Fruit fly (Drosophila melanogaster) whole organism, pupa: ENCODE measurements around the gene Sas-6.

Experiments used
- CG10348 ChIP-seq: fragments of 200-800 bp; sonication (Bioruptor generic); IDR thresholded peaks from 2 replicates; pipeline ENCODE4 v1.3.6; 2022; ENCODE audit warnings: missing biosample characterization, missing genetic modification characterization
- CG12605 ChIP-seq: fragments of 200-800 bp; sonication (Bioruptor generic); IDR thresholded peaks from 2 replicates; pipeline ENCODE4 v1.3.6; 2022; ENCODE audit warnings: missing biosample characterization, missing genetic modification characterization
- CG13204 ChIP-seq: fragments of 200-800 bp; sonication (Bioruptor generic); optimal IDR thresholded peaks from 2 replicates; lab custom pipeline; 2018; ENCODE audit warnings: missing biosample characterization, mild to moderate bottlenecking, missing genetic modification characterization, moderate library complexity
- CG14655 ChIP-seq: fragments of 200-800 bp; sonication (Bioruptor generic); optimal IDR thresholded peaks from 3 replicates; lab custom pipeline; 2017; ENCODE audit warnings: mild to moderate bottlenecking, missing biosample characterization, missing genetic modification reagents, missing genetic modification characterization
- CG15710 ChIP-seq: fragments of 200-800 bp; sonication (Bioruptor generic); optimal IDR thresholded peaks from 2 replicates; lab custom pipeline; 2018; ENCODE audit warnings: missing biosample characterization, mild to moderate bottlenecking, missing genetic modification characterization, moderate library complexity
- CG17806 ChIP-seq: fragments of 200-800 bp; sonication (Bioruptor generic); optimal IDR thresholded peaks from 2 replicates; lab custom pipeline; 2018; ENCODE audit warnings: missing biosample characterization, mild to moderate bottlenecking, missing genetic modification characterization, moderate library complexity
- CG32121 ChIP-seq: fragments of 200-800 bp; sonication (Bioruptor generic); IDR thresholded peaks from 2 replicates; pipeline ENCODE4 v1.3.6; 2022; ENCODE audit warnings: missing biosample characterization, missing genetic modification characterization
- CG34367 ChIP-seq: fragments of 200-800 bp; sonication (Bioruptor generic); optimal IDR thresholded peaks from 2 replicates; lab custom pipeline; 2018; ENCODE audit warnings: missing biosample characterization, mild to moderate bottlenecking, missing genetic modification characterization
- CG4496 ChIP-seq: fragments of 200-800 bp; sonication (Bioruptor generic); IDR thresholded peaks from 3 replicates; pipeline ENCODE4 v1.3.6; 2022; ENCODE audit warnings: missing biosample characterization, missing genetic modification characterization
- CG8159 ChIP-seq: fragments of 200-800 bp; sonication (Bioruptor generic); optimal IDR thresholded peaks from 3 replicates; lab custom pipeline; 2018; ENCODE audit warnings: missing biosample characterization, mild to moderate bottlenecking, missing genetic modification characterization, moderate library complexity
- CG8301 ChIP-seq: fragments of 200-800 bp; sonication (Bioruptor generic); optimal IDR thresholded peaks from 2 replicates; lab custom pipeline; 2018; ENCODE audit warnings: missing biosample characterization, mild to moderate bottlenecking, missing genetic modification characterization
- CG9948 ChIP-seq: fragments of 200-800 bp; sonication (Bioruptor generic); optimal IDR thresholded peaks from 2 replicates; lab custom pipeline; 2018; ENCODE audit warnings: missing biosample characterization, mild to moderate bottlenecking, missing genetic modification characterization, moderate library complexity
- D1 ChIP-seq: fragments of 200-800 bp; sonication (Bioruptor generic); optimal IDR thresholded peaks from 2 replicates; lab custom pipeline; 2018; ENCODE audit warnings: missing biosample characterization, mild to moderate bottlenecking, missing genetic modification characterization, moderate library complexity
- EcR ChIP-seq: fragments of 200-800 bp; sonication (Bioruptor generic); optimal IDR thresholded peaks from 3 replicates; lab custom pipeline; 2019; ENCODE audit warnings: missing biosample characterization, missing genetic modification characterization, mild to moderate bottlenecking, moderate library complexity, missing genetic modification reagents
- Ets98B ChIP-seq: fragments of 200-800 bp; sonication (Bioruptor generic); IDR thresholded peaks from 2 replicates; pipeline ENCODE4 v1.3.6; 2022; ENCODE audit warnings: missing biosample characterization, missing genetic modification characterization
- Pif1A ChIP-seq: fragments of 200-800 bp; sonication (Bioruptor generic); optimal IDR thresholded peaks from 3 replicates; lab custom pipeline; 2016; ENCODE audit warnings: missing biosample characterization, missing genetic modification characterization
- Pif1B ChIP-seq: fragments of 200-800 bp; sonication (Bioruptor generic); optimal IDR thresholded peaks from 3 replicates; lab custom pipeline; 2016; ENCODE audit warnings: missing biosample characterization, missing genetic modification characterization
- Snoo ChIP-seq: fragments of 200-800 bp; sonication (Bioruptor generic); optimal IDR thresholded peaks from 3 replicates; lab custom pipeline; 2017; ENCODE audit warnings: missing biosample characterization, mild to moderate bottlenecking, missing genetic modification characterization, inconsistent platforms
- fd96Ca ChIP-seq: fragments of 200-800 bp; sonication (Bioruptor generic); IDR thresholded peaks from 3 replicates; pipeline ENCODE4 v1.3.6; 2022; ENCODE audit warnings: missing biosample characterization, missing genetic modification characterization
- gl ChIP-seq: fragments of 200-800 bp; sonication (Bioruptor generic); optimal IDR thresholded peaks from 2 replicates; lab custom pipeline; 2018; ENCODE audit warnings: missing biosample characterization, mild to moderate bottlenecking, missing genetic modification characterization
- rn ChIP-seq: fragments of 200-800 bp; sonication (Bioruptor generic); IDR thresholded peaks from 2 replicates; pipeline ENCODE4 v1.3.6; 2022; ENCODE audit warnings: missing biosample characterization, missing genetic modification characterization

Sas-6 gene

dm6 chr3R:29982027-29982426, 13.1 kb upstream of the Sas-6 start:
- TF ChIP-seq fd96Ca (GFP tag; lab: Robert Waterston, UW): peak; percentile 83
- TF ChIP-seq EcR (GFP tag; lab: Kevin White, UChicago): no peak
- peak; percentile 65 for TF ChIP-seq CG12605 (GFP tag; lab: Robert Waterston, UW)
- TF ChIP-seq gl (tag; lab: Kevin White, UChicago): no peak
- TF ChIP-seq rn (GFP tag; lab: Robert Waterston, UW): peak; percentile 62; the same call in 1 of the 2 replicates
- TF ChIP-seq CG4496 (GFP tag; lab: Robert Waterston, UW): peak; percentile 82
- no peak for TF ChIP-seq Snoo
- peak; percentile 71 for TF ChIP-seq CG32121 (GFP tag; lab: Robert Waterston, UW)
- TF ChIP-seq CG13204: no peak
- TF ChIP-seq D1 (tag; lab: Kevin White, UChicago): no peak
- TF ChIP-seq CG8159 (tag; lab: Kevin White, UChicago): no peak
- peak; percentile 63 for TF ChIP-seq CG8301 (tag; lab: Kevin White, UChicago)
- peak; percentile 76 for TF ChIP-seq Ets98B (GFP tag; lab: Robert Waterston, UW)
- TF ChIP-seq CG9948: no peak
- TF ChIP-seq CG14655: peak; percentile 64
- TF ChIP-seq CG17806 (tag; lab: Kevin White, UChicago): peak; percentile 25
- peak; percentile 8 for TF ChIP-seq Pif1B (GFP tag; lab: Kevin White, UChicago)
- no peak for TF ChIP-seq CG34367 (tag; lab: Kevin White, UChicago)
- TF ChIP-seq CG15710: no peak
- no peak for TF ChIP-seq CG10348 (GFP tag; lab: Robert Waterston, UW)
- no peak for TF ChIP-seq Pif1A (GFP tag; lab: Kevin White, UChicago)
- TF ChIP-seq, all 21 proteins: peak for 10

- TF ChIP-seq EcR (GFP tag; lab: Kevin White, UChicago): no peak
- peak; percentile 91 for TF ChIP-seq CG32121 (GFP tag; lab: Robert Waterston, UW)
- TF ChIP-seq CG15710: peak; percentile 74
- peak; percentile 83 for TF ChIP-seq CG8159 (tag; lab: Kevin White, UChicago)
- TF ChIP-seq fd96Ca (GFP tag; lab: Robert Waterston, UW): peak; percentile 78
- TF ChIP-seq CG34367 (tag; lab: Kevin White, UChicago): peak; percentile 68
- peak; percentile 76 for TF ChIP-seq CG8301 (tag; lab: Kevin White, UChicago)
- TF ChIP-seq CG12605 (GFP tag; lab: Robert Waterston, UW): peak; percentile 40; the same call in 1 of the 2 replicates
- no peak for TF ChIP-seq D1 (tag; lab: Kevin White, UChicago)
- peak; percentile 81 for TF ChIP-seq Ets98B (GFP tag; lab: Robert Waterston, UW)
- TF ChIP-seq CG17806 (tag; lab: Kevin White, UChicago): peak; percentile 64
- TF ChIP-seq CG10348 (GFP tag; lab: Robert Waterston, UW): no peak
- TF ChIP-seq CG14655: no peak
- peak; percentile 80 for TF ChIP-seq CG13204
- peak; percentile 84 for TF ChIP-seq Pif1A (GFP tag; lab: Kevin White, UChicago)
- peak; percentile 79 for TF ChIP-seq rn (GFP tag; lab: Robert Waterston, UW)
- TF ChIP-seq CG9948: peak; percentile 67
- peak; percentile 4 for TF ChIP-seq gl (tag; lab: Kevin White, UChicago)
- TF ChIP-seq Snoo: peak; percentile 78
- TF ChIP-seq CG4496 (GFP tag; lab: Robert Waterston, UW): peak; percentile 88
- peak; percentile 92 for TF ChIP-seq Pif1B (GFP tag; lab: Kevin White, UChicago)
- TF ChIP-seq, all 21 proteins: peak for 17
Observed at dm6 chr3R:29983073-29983544, 12.0 kb upstream of the Sas-6 start, which contains the start of gene CG7896. CG7896 (plus strand) TSS chr3R:29983426.

DNA sequence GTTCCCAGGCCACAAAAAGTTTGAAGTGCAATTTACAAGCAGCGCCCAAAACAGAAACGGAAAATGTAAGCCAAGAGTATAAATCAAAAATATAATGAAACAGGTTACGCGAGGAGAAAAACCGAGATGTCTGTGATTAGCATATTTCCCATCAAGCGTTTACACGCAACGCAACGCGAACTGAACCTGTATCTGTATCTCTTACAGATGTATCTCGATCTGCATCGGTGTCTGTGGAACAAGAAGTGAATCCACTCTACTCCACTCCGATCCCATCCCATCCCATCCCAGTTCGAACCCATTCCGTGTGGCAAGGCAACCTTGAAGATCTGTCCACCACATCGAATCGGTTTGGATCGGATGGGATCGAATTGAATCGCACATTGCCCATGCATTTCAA, 11.3 kb upstream of the Sas-6 start:
- TF ChIP-seq CG8159 (tag; lab: Kevin White, UChicago) (peak; percentile 15), CG32121 (GFP tag; lab: Robert Waterston, UW) (no peak), Pif1B (GFP tag; lab: Kevin White, UChicago) (no peak)

- TF ChIP-seq CG12605 (GFP tag; lab: Robert Waterston, UW) (no peak), fd96Ca (GFP tag; lab: Robert Waterston, UW) (no peak), CG10348 (GFP tag; lab: Robert Waterston, UW) (0 out of 2 replicates have a peak, but pooled peaks have one; percentile 10)
- TF ChIP-seq, all 21 proteins: peak for 1
Observed at dm6 chr3R:29985219-29985618, 9.9 kb upstream of the Sas-6 start.

DNA sequence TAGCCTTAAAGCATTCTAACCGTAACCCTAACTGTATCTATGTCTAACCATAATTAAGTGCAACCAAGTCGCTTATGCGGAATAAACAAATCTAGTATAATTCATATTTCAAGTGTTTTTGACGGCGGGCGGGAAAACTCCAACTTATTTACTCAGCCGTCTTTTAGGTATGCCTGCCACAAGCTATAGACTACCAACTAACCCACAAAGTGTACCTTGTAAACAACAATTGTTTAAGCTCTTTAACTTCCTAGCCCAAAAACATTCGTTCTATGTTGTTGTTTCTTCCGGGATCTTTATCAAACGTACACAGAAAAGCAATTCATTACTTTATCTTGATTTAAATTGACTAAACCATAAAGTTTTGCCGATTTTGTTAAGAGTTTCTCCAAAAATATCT, 4.5 kb upstream of the Sas-6 start:
- TF ChIP-seq CG17806 (tag; lab: Kevin White, UChicago): no peak
- no peak for TF ChIP-seq CG15710
- TF ChIP-seq gl (tag; lab: Kevin White, UChicago): no peak
- no peak for TF ChIP-seq CG9948
- TF ChIP-seq Pif1B (GFP tag; lab: Kevin White, UChicago): no peak
- no peak for TF ChIP-seq CG32121 (GFP tag; lab: Robert Waterston, UW)
- no peak for TF ChIP-seq fd96Ca (GFP tag; lab: Robert Waterston, UW)
- TF ChIP-seq D1 (tag; lab: Kevin White, UChicago): no peak
- TF ChIP-seq CG34367 (tag; lab: Kevin White, UChicago): no peak
- no peak for TF ChIP-seq Ets98B (GFP tag; lab: Robert Waterston, UW)
- no peak for TF ChIP-seq CG14655
- no peak for TF ChIP-seq CG10348 (GFP tag; lab: Robert Waterston, UW)
- no peak for TF ChIP-seq Pif1A (GFP tag; lab: Kevin White, UChicago)
- TF ChIP-seq CG8159 (tag; lab: Kevin White, UChicago): no peak
- no peak for TF ChIP-seq rn (GFP tag; lab: Robert Waterston, UW)
- TF ChIP-seq CG8301 (tag; lab: Kevin White, UChicago): no peak
- no peak for TF ChIP-seq EcR (GFP tag; lab: Kevin White, UChicago)
- no peak for TF ChIP-seq CG13204
- no peak for TF ChIP-seq Snoo
- TF ChIP-seq, all 21 proteins: peak for 0
